Worm (Caenorhabditis elegans) whole organism, late embryonic: ENCODE results near the gene lgc-32.

Experiments used
- K02D7.2 ChIP-seq: sonication (generic microtip); optimal IDR thresholded peaks from 2 replicates; lab custom pipeline; 2017; ENCODE audit warnings: mild to moderate bottlenecking, missing genetic modification characterization, missing compliant biosample characterization
- ama-1 ChIP-seq: fragments of 150-350 bp; optimal IDR thresholded peaks from 2 replicates; lab custom pipeline; 2014
- ceh-14 ChIP-seq: sonication (generic microtip); optimal IDR thresholded peaks from 2 replicates; lab custom pipeline; 2016; ENCODE audit warnings: missing genotype, missing genetic modification characterization, missing compliant biosample characterization
- elt-2 ChIP-seq: sonication (generic microtip); optimal IDR thresholded peaks from 2 replicates; lab custom pipeline; 2016; ENCODE audit warnings: missing genetic modification reagents, missing genetic modification characterization, missing compliant biosample characterization
- ets-4 ChIP-seq: sonication (generic microtip); optimal IDR thresholded peaks from 2 replicates; lab custom pipeline; 2016; ENCODE audit warnings: missing genetic modification characterization, missing compliant biosample characterization
- hlh-30 ChIP-seq: sonication (generic microtip); optimal IDR thresholded peaks from 2 replicates; lab custom pipeline; 2017; ENCODE audit warnings: antibody characterized with exemption, missing genetic modification characterization, missing compliant biosample characterization; ENCODE audit not compliant: insufficient read depth
- lin-11 ChIP-seq: fragments of 200-800 bp; sonication (Bioruptor generic); optimal IDR thresholded peaks from 2 replicates; lab custom pipeline; 2018; ENCODE audit warnings: mild to moderate bottlenecking, missing genetic modification characterization, missing compliant biosample characterization
- mec-3 ChIP-seq: sonication (generic microtip); optimal IDR thresholded peaks from 2 replicates; lab custom pipeline; 2016; ENCODE audit warnings: borderline replicate concordance, missing genetic modification characterization, missing compliant biosample characterization
- nfya-1 ChIP-seq: sonication (generic microtip); optimal IDR thresholded peaks from 2 replicates; lab custom pipeline; 2017; ENCODE audit warnings: missing genetic modification characterization, mild to moderate bottlenecking, missing compliant biosample characterization, antibody characterized with exemption, moderate library complexity
- nhr-11 ChIP-seq: fragments of 150-350 bp; optimal IDR thresholded peaks from 2 replicates; lab custom pipeline; 2014; ENCODE audit warnings: missing biosample characterization, missing genetic modification characterization
- pag-3 ChIP-seq: sonication (generic microtip); optimal IDR thresholded peaks from 2 replicates; lab custom pipeline; 2016; ENCODE audit warnings: missing compliant biosample characterization, missing genetic modification characterization, borderline replicate concordance
- pha-4 ChIP-seq: fragments of 150-350 bp; optimal IDR thresholded peaks from 2 replicates; lab custom pipeline; 2018; ENCODE audit warnings: missing biosample characterization, missing genetic modification reagents, missing genetic modification characterization
- pqm-1 ChIP-seq: sonication (generic microtip); optimal IDR thresholded peaks from 2 replicates; lab custom pipeline; 2016; ENCODE audit warnings: missing genetic modification characterization, missing compliant biosample characterization

ce11 chrX:629134-629533 is 42.8 kb upstream of the lgc-32 start, which contains the start of gene M6.4:
- TF ChIP-seq elt-2 (tag; lab: Kevin White, UChicago), result no peak
- TF ChIP-seq mec-3, result no peak
- no peak for TF ChIP-seq nfya-1
- TF ChIP-seq pag-3 (tag; lab: Kevin White, UChicago), result no peak
- no peak for TF ChIP-seq nhr-11 (tag; lab: Kevin White, UChicago)
- no peak for TF ChIP-seq hlh-30 (tag; lab: Kevin White, UChicago)
- TF ChIP-seq lin-11 (tag; lab: Kevin White, UChicago), result no peak
- no peak for TF ChIP-seq ama-1 (lab: Kevin White, UChicago)
- TF ChIP-seq ets-4 (tag; lab: Kevin White, UChicago), result no peak
- TF ChIP-seq pha-4 (tag; lab: Kevin White, UChicago), result no peak
- TF ChIP-seq pqm-1 (tag; lab: Kevin White, UChicago), result no peak
- TF ChIP-seq ceh-14 (tag; lab: Kevin White, UChicago), result no peak
- TF ChIP-seq K02D7.2 (tag; lab: Kevin White, UChicago), result no peak
